Fruit fly (Drosophila melanogaster): Measurements from ENCODE around the gene step.

- TF ChIP-seq sima (GFP tag; optimal IDR thresholded peaks at IDR 0.05) (no peak), Sox102F (GFP tag; optimal IDR thresholded peaks at IDR 0.05) (no peak), CG2202 (tag; optimal IDR thresholded peaks at IDR 0.05) (no peak), Oaz (GFP tag; IDR thresholded peaks at IDR 0.05) (no peak), abd-A (tag; optimal IDR thresholded peaks at IDR 0.05) (no peak)
Measured at dm6 chr2L:21806359-21806758, 49.1 kb upstream of the step start.
